Fruit fly (Drosophila melanogaster): ENCODE data around the gene Nna1.

Gene Nna1

DNA sequence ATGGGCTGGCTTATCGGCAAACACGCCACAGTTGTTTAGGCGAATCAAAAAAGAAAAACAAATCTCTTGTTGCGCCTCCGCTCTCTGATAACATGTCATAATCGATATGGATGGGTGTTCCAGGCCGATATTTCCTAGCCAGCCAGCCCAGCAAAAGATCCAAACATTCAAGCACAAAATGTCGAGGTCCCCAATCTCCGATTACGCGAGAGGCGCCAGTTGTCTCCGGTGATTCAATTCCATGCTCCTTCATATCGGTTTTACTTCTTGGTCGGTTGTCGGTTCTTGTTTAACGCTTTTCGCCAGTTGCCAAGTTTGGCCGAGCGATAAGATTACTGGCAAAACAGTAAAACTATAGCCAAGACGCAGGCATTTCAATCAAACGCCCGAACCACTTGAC lies 45.9 kb upstream of the Nna1 start:
- TF ChIP-seq psq (GFP tag; optimal IDR thresholded peaks at IDR 0.05) (no peak), N (GFP tag; optimal IDR thresholded peaks at IDR 0.05) (no peak)

DNA sequence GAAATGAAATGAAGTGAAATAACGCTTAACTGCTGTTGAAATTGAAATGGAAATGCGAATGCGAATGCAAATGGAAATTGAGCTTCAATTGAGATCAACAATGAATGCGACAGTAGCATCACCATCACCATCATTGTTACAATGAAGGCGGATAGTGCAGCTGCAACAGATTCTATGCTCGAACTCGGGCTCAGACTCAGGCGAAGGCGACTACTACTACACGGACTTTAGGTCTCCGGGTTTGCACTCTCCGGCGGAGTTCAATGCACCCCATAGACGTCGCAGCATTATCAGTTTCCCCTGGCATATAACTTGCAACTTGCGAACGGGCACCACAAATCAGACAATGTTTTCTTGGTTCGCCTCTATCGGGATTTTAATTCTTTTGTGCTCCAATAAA lies 43.3 kb upstream of the Nna1 start:
- TF ChIP-seq ey (GFP tag; optimal IDR thresholded peaks at IDR 0.05) (no peak), tai (GFP tag; optimal IDR thresholded peaks at IDR 0.05) (no peak), Mio (GFP tag; optimal IDR thresholded peaks at IDR 0.05) (no peak), usp (GFP tag; optimal IDR thresholded peaks at IDR 0.05) (no peak), OdsH (GFP tag; optimal IDR thresholded peaks at IDR 0.05) (no peak), Hr83 (GFP tag; optimal IDR thresholded peaks at IDR 0.05; ENCODE audit: poor library complexity, severe bottlenecking) (no peak), GATAd (GFP tag; optimal IDR thresholded peaks at IDR 0.05) (no peak)

DNA sequence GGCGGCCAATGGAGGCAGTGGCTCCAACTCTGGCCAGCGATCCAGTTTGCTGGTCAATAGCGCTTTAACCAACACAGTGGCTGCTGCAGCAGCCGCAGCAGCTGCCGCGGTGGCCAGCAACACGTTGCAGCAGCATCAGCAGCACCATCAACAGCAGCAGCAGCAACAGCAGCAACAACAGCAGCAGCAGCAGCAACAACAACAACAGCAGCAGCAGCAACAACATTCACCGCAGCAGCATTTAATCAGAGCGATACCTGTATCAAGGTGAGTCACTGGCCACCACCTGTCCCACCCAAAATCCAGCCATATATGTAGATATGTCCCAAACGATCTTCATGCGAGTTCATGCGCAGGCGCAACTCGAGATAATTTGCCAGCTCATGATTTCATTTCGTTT lies 42.3 kb upstream of the Nna1 start:
- no peak for TF ChIP-seq rgr (GFP tag; optimal IDR thresholded peaks at IDR 0.05)
- peak; percentile 84 for TF ChIP-seq Dfd (GFP tag; optimal IDR thresholded peaks at IDR 0.05)
- no peak for TF ChIP-seq lola (GFP tag; optimal IDR thresholded peaks at IDR 0.05)
- TF ChIP-seq Rel (GFP tag; optimal IDR thresholded peaks at IDR 0.05), result no peak
- TF ChIP-seq Rel (tag; optimal IDR thresholded peaks at IDR 0.05), result no peak
- TF ChIP-seq sv (GFP tag; optimal IDR thresholded peaks at IDR 0.05), result no peak

DNA sequence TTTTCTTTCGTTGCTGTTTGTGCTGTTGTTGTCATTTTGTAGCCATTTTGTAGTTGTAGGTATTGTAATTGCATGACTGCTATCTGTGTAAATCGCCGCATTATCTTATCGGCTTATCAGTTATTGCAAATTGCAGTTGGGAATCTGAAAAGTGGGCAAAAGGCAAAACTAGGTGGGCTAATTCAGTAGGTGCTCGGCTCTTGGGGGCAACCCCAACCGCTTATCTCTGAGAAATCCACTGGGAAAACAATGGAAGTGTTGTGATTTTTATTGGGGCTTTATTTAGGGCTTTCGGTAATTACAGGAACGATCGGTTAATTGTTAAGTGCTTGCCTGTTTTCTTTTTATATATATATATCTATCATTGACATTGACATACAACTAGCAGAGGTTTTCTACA lies 40.9 kb upstream of the Nna1 start:
- TF ChIP-seq Rel (GFP tag; optimal IDR thresholded peaks at IDR 0.05) (no peak), Rel (tag; optimal IDR thresholded peaks at IDR 0.05) (peak; percentile 40), Dfd (GFP tag; optimal IDR thresholded peaks at IDR 0.05) (no peak), Jra (GFP tag; optimal IDR thresholded peaks at IDR 0.05) (no peak), HLH106 (tag; optimal IDR thresholded peaks at IDR 0.05) (no peak), dmrt93B (GFP tag; optimal IDR thresholded peaks at IDR 0.05) (no peak)

- TF ChIP-seq N (GFP tag; optimal IDR thresholded peaks at IDR 0.05), result no peak
- TF ChIP-seq CrebA (GFP tag; optimal IDR thresholded peaks at IDR 0.05; ENCODE audit: borderline replicate concordance), result no peak
- no peak for TF ChIP-seq fru (GFP tag; optimal IDR thresholded peaks at IDR 0.05)
- no peak for TF ChIP-seq Mio (GFP tag; optimal IDR thresholded peaks at IDR 0.05)
- no peak for TF ChIP-seq Hnf4 (GFP tag; optimal IDR thresholded peaks at IDR 0.05)
- TF ChIP-seq woc (GFP tag; optimal IDR thresholded peaks at IDR 0.05), result no peak
- TF ChIP-seq rgr (GFP tag; optimal IDR thresholded peaks at IDR 0.05), result no peak
- TF ChIP-seq Abd-B (GFP tag; optimal IDR thresholded peaks at IDR 0.05), result no peak
- TF ChIP-seq sv (GFP tag; optimal IDR thresholded peaks at IDR 0.05), result no peak
- TF ChIP-seq Dif (GFP tag; optimal IDR thresholded peaks at IDR 0.05; ENCODE audit: partially characterized antibody), result no peak
- no peak for TF ChIP-seq foxo (GFP tag; optimal IDR thresholded peaks at IDR 0.05)
- no peak for TF ChIP-seq psq (GFP tag; optimal IDR thresholded peaks at IDR 0.05)
- TF ChIP-seq GATAd (GFP tag; optimal IDR thresholded peaks at IDR 0.05), result no peak
- no peak for TF ChIP-seq Sp1 (GFP tag; optimal IDR thresholded peaks at IDR 0.05)
Measured at dm6 chrX:13667656-13668055, 24.4 kb upstream of the Nna1 start, which contains the start of the genes DNAlig4 and CG11164. DNAlig4 (minus strand) TSS chrX:13667811. CG11164 (plus strand) TSS chrX:13668014.

dm6 chrX:13669366-13669765 lies 22.7 kb upstream of the Nna1 start, which contains the start of gene CG15760:
CG15760 (plus strand) TSS chrX:13669699.
- TF ChIP-seq Rel (GFP tag; optimal IDR thresholded peaks at IDR 0.05) (no peak), Rel (tag; optimal IDR thresholded peaks at IDR 0.05) (peak; percentile 71), Jra (GFP tag; optimal IDR thresholded peaks at IDR 0.05) (no peak)

dm6 chrX:13670329-13670847 lies 21.7 kb upstream of the Nna1 start:
- TF ChIP-seq psq (GFP tag; optimal IDR thresholded peaks at IDR 0.05), result peak; percentile 18
- no peak for TF ChIP-seq pan (optimal IDR thresholded peaks at IDR 0.05)

DNA sequence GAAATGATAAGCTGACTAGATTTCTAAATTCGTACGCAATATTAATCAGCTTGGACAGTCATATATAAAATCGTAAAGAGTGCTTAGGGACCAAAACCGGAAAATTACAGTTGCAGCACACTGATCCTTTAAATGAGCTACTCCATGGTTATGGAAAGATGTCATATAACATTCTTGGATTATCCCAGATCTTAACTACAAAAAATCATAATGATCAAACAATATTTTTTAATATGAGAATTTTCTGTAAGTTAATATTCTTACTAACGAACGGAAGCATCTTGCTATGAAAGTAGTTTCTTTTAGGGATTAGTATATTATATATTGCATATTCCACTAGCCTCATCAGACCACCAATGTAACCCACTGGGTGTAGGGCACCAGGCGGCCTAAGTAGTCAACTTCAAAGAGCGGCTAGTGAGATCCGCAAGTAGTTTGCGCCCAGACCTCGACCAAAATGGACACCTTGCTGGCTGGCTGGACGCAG lies 15.6 kb upstream of the Nna1 start, which contains the start of gene CG11162:
CG11162 (plus strand) TSS at position 437 of the 487 bp plus-strand sequence.
- TF ChIP-seq GATAd (GFP tag; optimal IDR thresholded peaks at IDR 0.05), result no peak
- no peak for TF ChIP-seq psq (GFP tag; optimal IDR thresholded peaks at IDR 0.05)
- no peak for TF ChIP-seq dmrt93B (GFP tag; optimal IDR thresholded peaks at IDR 0.05)
- no peak for TF ChIP-seq brk (GFP tag; optimal IDR thresholded peaks at IDR 0.05)
- no peak for TF ChIP-seq woc (GFP tag; optimal IDR thresholded peaks at IDR 0.05)
- no peak for TF ChIP-seq usp (GFP tag; optimal IDR thresholded peaks at IDR 0.05)
- TF ChIP-seq Hr78 (GFP tag; optimal IDR thresholded peaks at IDR 0.05), result no peak
- no peak for TF ChIP-seq Myc (optimal IDR thresholded peaks at IDR 0.05)
- no peak for TF ChIP-seq Jra (GFP tag; optimal IDR thresholded peaks at IDR 0.05)
- TF ChIP-seq pan (optimal IDR thresholded peaks at IDR 0.05), result no peak
- TF ChIP-seq Vsx2 (GFP tag; optimal IDR thresholded peaks at IDR 0.05; ENCODE audit: partially characterized antibody), result no peak
- TF ChIP-seq Dfd (GFP tag; optimal IDR thresholded peaks at IDR 0.05), result no peak
- TF ChIP-seq Abd-B (GFP tag; optimal IDR thresholded peaks at IDR 0.05), result no peak
- TF ChIP-seq sv (GFP tag; optimal IDR thresholded peaks at IDR 0.05), result no peak
- peak; percentile 33 for TF ChIP-seq HLH106 (tag; optimal IDR thresholded peaks at IDR 0.05)
- TF ChIP-seq jim (GFP tag; optimal IDR thresholded peaks at IDR 0.05), result no peak
- TF ChIP-seq OdsH (GFP tag; optimal IDR thresholded peaks at IDR 0.05), result peak; percentile 46
- TF ChIP-seq dl (GFP tag; optimal IDR thresholded peaks at IDR 0.05; ENCODE audit: insufficient read depth in 1 of 2, partially characterized antibody in 2 of 2), result no peak
- peak; percentile 2 for TF ChIP-seq br (GFP tag; optimal IDR thresholded peaks at IDR 0.05)
- no peak for TF ChIP-seq sage (GFP tag; optimal IDR thresholded peaks at IDR 0.05)
- TF ChIP-seq ey (GFP tag; optimal IDR thresholded peaks at IDR 0.05), result peak; percentile 56
